Worm (Caenorhabditis elegans): Measurements from ENCODE around the gene scl-6.

ce11 chrIV:13076620-13077019 is 8.1 kb downstream of the scl-6 start, which contains the start of gene C39E9.7:
- TF ChIP-seq B0019.2 (GFP tag; conservative IDR thresholded peaks at IDR 0.05), result no peak
- no peak for TF ChIP-seq snpc-4 (GFP tag; optimal IDR thresholded peaks at IDR 0.05)
- TF ChIP-seq snpc-4 (tag; optimal IDR thresholded peaks at IDR 0.05), result no peak
- TF ChIP-seq ama-1 (optimal IDR thresholded peaks at IDR 0.05), result no peak
- TF ChIP-seq ama-1 (GFP tag; optimal IDR thresholded peaks at IDR 0.05), result no peak
- TF ChIP-seq let-526 (GFP tag; IDR thresholded peaks at IDR 0.05), result no peak
- no peak for TF ChIP-seq nfya-1 (tag; optimal IDR thresholded peaks at IDR 0.05; ENCODE audit: borderline replicate concordance, insufficient read depth)
- TF ChIP-seq snpc-1.1 (tag; optimal IDR thresholded peaks at IDR 0.05; ENCODE audit: insufficient read depth), result no peak
- no peak for TF ChIP-seq dpl-1 (GFP tag; optimal IDR thresholded peaks at IDR 0.05)
- no peak for TF ChIP-seq F33H1.4 (GFP tag; IDR thresholded peaks at IDR 0.05)
- TF ChIP-seq ccch-3 (GFP tag; optimal IDR thresholded peaks at IDR 0.05), result no peak
- no peak for TF ChIP-seq Y56A3A.18 (GFP tag; IDR thresholded peaks at IDR 0.05)
- TF ChIP-seq efl-1 (GFP tag; optimal IDR thresholded peaks at IDR 0.05), result no peak
- no peak for TF ChIP-seq athp-1 (tag; optimal IDR thresholded peaks at IDR 0.05)
- no peak for TF ChIP-seq gei-17 (GFP tag; optimal IDR thresholded peaks at IDR 0.05)
- TF ChIP-seq madf-6 (GFP tag; IDR thresholded peaks at IDR 0.05), result no peak

Measured in whole organism, young adult.